Fruit fly (Drosophila melanogaster) Kc167 (cell line): ENCODE measurements around the gene TTLL1A.

Experiments
- Myc ChIP-seq: fragments of >200 bp; optimal IDR thresholded peaks from 2 replicates; lab custom pipeline; 2017; ENCODE audit warnings: missing external identifiers
- Sin3A ChIP-seq: fragments of >200 bp; optimal IDR thresholded peaks from 2 replicates; lab custom pipeline; 2018; ENCODE audit warnings: missing external identifiers
- h ChIP-seq: fragments of >200 bp; optimal IDR thresholded peaks from 3 replicates; lab custom pipeline; 2018; ENCODE audit warnings: missing external identifiers
- insv ChIP-seq: fragments of >200 bp; optimal IDR thresholded peaks from 3 replicates; lab custom pipeline; 2018; ENCODE audit warnings: missing external identifiers
- psq ChIP-seq: fragments of >200 bp; optimal IDR thresholded peaks from 2 replicates; lab custom pipeline; 2017; ENCODE audit warnings: missing external identifiers
- ttk ChIP-seq: sonication (Bioruptor generic); optimal IDR thresholded peaks from 2 replicates; lab custom pipeline; 2017; ENCODE audit warnings: missing external identifiers

The TTLL1A gene

DNA sequence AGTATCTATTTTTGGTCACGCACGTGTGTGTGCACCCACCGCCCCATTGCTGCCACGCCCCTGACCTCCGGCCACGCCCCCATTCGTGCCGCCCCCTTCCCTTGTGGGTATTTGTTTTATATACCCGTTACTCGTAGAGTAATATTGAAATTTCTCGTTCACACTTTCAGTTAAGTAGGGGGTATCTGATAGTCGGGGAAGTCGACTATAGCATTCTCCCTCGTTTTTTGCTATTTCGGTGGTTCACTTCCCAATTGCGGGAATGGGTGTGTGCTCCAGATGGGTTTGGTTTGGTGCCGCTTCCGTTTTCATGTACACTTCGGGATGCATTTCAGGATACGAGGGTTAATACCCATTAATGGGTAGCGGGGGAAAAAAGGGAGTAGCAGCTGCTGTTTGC lies 35.1 kb downstream of the TTLL1A start:
- TF ChIP-seq h (lab: Kevin White, UChicago) (no peak), insv (lab: Kevin White, UChicago) (no peak), ttk (lab: Kevin White, UChicago) (no peak), Myc (lab: Kevin White, UChicago) (no peak), psq (lab: Kevin White, UChicago) (no peak), Sin3A (lab: Kevin White, UChicago) (no peak)

DNA sequence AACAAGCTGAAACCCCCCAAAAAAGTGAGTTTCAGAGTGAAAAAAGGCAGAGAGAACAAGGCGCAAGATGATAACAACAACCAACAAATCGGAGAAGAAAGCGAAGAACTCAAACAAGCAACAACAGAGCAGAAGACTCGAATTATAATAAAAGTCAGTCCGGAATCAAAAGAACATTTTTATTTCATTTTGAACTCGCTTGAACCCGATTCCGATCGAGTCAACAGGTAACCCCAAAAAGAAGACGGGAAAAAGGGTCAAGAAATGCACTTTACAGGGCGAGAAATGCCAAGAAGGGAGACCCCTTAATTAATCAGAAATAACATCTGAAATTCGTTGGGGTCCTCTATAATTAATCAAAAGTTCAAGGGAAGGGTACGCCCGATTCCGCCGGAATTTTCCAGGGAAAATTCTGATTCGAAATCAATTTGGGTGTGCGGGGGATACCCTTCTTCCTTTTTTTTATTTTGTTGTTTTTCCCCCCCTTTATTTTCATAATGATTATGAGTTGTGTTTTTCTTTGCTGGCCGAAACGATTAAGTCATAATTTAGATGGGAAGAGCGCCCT lies 39.9 kb downstream of the TTLL1A start:
- TF ChIP-seq Sin3A (lab: Kevin White, UChicago): no peak

DNA sequence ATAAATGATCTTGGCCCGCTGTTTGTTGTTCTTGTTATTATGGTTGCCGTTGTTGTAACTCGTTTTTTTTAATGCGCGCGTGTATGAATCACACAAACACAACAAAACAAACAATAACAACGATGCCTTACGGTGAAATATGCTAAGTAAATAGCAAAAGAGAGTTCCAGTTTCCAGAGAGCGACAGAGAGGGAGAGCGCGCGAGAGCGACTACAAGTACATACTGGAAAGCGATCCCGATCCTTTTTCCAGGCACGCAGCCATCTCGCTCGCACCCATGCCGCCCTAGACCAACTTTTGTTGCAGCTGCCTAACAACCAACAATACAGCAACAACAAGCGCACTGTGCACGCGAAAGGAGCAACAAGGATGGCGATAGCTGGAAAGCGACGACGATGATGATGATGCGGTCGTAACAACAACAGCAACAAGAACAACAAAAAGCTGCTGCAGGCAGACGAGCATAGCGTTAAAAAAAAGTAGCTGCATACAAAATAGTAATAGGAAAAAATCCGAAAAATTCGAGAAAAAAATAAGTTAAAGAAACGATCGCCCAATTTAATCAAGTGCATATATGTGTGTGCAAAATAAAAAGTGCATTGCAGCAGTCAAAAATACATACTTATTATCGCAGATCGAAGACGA lies 41.9 kb downstream of the TTLL1A start:
- TF ChIP-seq Sin3A (lab: Kevin White, UChicago) (no peak), insv (lab: Kevin White, UChicago) (no peak), ttk (lab: Kevin White, UChicago) (no peak), Myc (lab: Kevin White, UChicago) (no peak), h (lab: Kevin White, UChicago) (no peak), psq (lab: Kevin White, UChicago) (no peak)

DNA sequence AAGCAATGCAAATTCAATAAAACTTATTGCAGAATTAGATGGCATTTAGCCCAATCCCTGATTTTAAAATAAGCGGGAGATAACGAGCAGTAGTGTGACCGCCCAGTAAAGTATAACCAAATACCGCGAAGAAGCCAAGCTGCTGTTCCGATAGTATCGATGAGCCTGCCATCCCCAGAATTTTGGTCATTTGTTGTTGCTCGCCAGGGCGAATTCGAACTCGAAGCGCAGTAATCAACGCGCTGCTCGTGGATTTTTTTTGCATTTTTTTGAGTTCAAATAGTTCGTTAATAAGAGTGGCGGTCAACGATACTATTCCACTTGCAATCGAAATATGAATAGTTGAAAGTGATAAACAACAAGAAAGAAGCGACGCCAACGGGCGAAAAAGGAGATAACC lies 42.6 kb downstream of the TTLL1A start, which contains the start of gene baz:
Gene baz, plus strand, starts transcription at position 188 of the 400 bp plus-strand sequence.
- no peak for TF ChIP-seq h (lab: Kevin White, UChicago)
- TF ChIP-seq ttk (lab: Kevin White, UChicago): no peak
- TF ChIP-seq psq (lab: Kevin White, UChicago): no peak
- TF ChIP-seq Myc (lab: Kevin White, UChicago): no peak
- TF ChIP-seq insv (lab: Kevin White, UChicago): no peak
- no peak for TF ChIP-seq Sin3A (lab: Kevin White, UChicago)

DNA sequence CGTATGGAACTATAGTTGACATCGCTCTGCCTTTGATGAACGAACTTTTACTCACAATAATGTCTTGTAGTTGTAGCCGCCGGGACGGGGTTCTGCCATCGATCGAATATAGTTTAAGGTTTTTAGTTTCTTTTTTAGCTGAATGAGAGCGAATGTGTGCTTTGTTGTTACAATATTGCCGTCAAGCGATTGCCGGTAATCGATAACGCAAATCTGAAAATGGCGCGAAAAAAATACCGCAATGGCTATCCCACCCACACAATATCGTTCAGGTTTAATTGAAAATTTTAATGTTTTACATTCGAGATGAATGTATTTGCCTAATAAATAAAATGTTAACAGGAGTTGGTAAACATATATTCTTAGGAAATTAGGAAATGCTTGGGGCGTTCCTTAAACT lies 43.3 kb downstream of the TTLL1A start, which contains the start of gene xmas:
Gene xmas, minus strand, starts transcription at position 191 of the 400 bp plus-strand sequence.
- TF ChIP-seq Myc (lab: Kevin White, UChicago) (no peak), ttk (lab: Kevin White, UChicago) (no peak), psq (lab: Kevin White, UChicago) (no peak), h (lab: Kevin White, UChicago) (no peak), insv (lab: Kevin White, UChicago) (no peak), Sin3A (lab: Kevin White, UChicago) (no peak)
